Worm (Caenorhabditis elegans): ENCODE measurements around the gene cat-4.
A peak's percentile ranks its signal among the peaks of the same experiment; 100 is the strongest.

Gene cat-4

DNA sequence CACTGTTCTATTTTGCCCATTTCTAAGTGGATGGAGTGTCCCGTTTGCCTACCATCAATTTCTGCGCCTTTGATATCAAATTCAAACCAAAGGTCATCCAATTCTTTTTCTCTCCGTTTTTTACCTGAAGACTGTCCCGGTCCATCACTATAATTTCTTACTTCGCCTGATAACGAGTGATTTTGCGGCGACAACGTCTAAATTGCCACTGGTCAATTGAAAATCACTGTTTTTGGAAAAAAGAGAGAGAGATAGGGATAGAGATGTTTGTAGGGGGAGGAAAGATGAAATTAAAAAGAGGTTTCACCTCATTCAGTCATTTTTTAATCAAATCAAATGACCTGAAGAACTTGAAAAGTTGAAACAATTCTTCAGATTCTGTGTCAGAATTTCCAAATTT is 6.8 kb downstream of the cat-4 start:
- no peak for TF ChIP-seq hmg-4 (GFP tag; optimal IDR thresholded peaks at IDR 0.05)
- no peak for TF ChIP-seq F13C5.2 (tag; optimal IDR thresholded peaks at IDR 0.05)
- TF ChIP-seq scrt-1 (GFP tag; IDR thresholded peaks at IDR 0.05), result no peak
- TF ChIP-seq ama-1 (optimal IDR thresholded peaks at IDR 0.05), result no peak
- TF ChIP-seq tra-4 (tag; optimal IDR thresholded peaks at IDR 0.05), result no peak
- no peak for TF ChIP-seq hnd-1 (tag; optimal IDR thresholded peaks at IDR 0.05)
- no peak for TF ChIP-seq hmbx-1 (tag; optimal IDR thresholded peaks at IDR 0.05)
- no peak for TF ChIP-seq flt-1 (GFP tag; IDR thresholded peaks at IDR 0.05)
- TF ChIP-seq aly-1 (tag; optimal IDR thresholded peaks at IDR 0.05), result no peak
- no peak for TF ChIP-seq B0310.2 (tag; optimal IDR thresholded peaks at IDR 0.05)
- no peak for TF ChIP-seq tbx-37 (GFP tag; conservative IDR thresholded peaks at IDR 0.05)
- TF ChIP-seq sea-1 (GFP tag; conservative IDR thresholded peaks at IDR 0.05), result no peak
- TF ChIP-seq ceh-36 (tag; optimal IDR thresholded peaks at IDR 0.05), result no peak
- TF ChIP-seq pes-1 (GFP tag; IDR thresholded peaks at IDR 0.05), result no peak
- TF ChIP-seq ets-7 (tag; optimal IDR thresholded peaks at IDR 0.05), result no peak

DNA sequence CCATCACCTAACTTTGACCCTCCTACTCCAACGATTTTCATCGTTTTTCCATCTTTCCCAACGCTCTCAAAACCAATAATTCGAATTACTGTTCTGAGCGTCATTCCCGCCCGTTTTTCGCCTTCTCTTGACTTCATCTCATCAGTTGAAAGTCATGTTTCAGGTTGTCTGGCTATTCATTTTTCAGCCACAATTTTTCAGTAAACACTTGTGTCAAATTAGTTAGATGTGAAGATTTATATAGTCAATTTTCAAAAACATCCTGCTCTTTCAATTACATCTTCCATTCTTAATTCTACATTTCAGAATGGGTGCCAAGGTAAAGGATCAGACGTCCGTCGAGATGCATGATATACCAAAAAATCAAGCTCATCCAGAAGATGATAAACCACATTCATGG is 7.9 kb downstream of the cat-4 start, which contains the start of gene del-6:
del-6 (plus strand) TSS at position 301 of the 400 bp plus-strand sequence.
- TF ChIP-seq hmbx-1 (tag; optimal IDR thresholded peaks at IDR 0.05), result no peak
- no peak for TF ChIP-seq tbx-11 (GFP tag; IDR thresholded peaks at IDR 0.05)
- TF ChIP-seq ets-7 (tag; optimal IDR thresholded peaks at IDR 0.05), result no peak
- no peak for TF ChIP-seq B0310.2 (tag; optimal IDR thresholded peaks at IDR 0.05)

DNA sequence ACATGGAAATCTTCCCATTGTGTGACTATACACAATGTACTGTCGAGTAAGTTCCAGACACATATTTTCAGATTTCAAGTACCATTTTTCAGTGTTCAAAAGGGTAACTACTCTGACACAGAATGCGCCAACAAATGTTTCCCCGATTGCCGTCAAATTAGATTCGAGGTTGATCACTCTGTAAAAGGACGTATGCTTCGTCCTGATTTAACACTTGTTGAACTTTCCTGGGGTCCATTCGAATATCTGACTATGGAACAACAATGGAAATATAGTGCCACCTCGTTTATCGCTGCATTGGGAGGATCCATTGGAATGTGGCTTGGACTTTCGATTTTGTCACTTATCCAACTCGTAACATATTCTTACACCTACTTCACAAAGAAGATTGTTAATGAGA is 9.5 kb downstream of the cat-4 start:
- no peak for TF ChIP-seq hmbx-1 (tag; optimal IDR thresholded peaks at IDR 0.05)

DNA sequence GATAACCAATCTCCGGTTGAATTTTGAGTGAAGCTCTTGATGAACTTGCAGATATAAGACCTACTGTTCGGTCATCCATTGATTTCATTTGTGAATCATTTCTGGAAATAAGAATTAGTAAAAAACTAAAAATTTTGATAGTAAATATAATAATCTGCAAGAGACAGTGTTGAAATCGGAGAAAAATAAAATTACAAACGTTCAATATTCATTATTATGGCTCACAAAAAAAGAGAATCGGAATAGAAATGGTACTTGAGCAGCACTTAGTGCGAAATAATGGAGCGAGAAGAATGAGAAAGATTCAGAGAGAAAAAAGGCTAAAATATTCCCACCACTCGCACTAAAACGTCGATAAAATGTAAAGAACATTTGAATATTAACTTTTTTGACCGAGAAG is 11.6 kb downstream of the cat-4 start, which contains the start of gene vps-54:
vps-54 (minus strand) TSS at position 101 of the 400 bp plus-strand sequence.
- TF ChIP-seq hmbx-1 (tag; optimal IDR thresholded peaks at IDR 0.05) (no peak), pes-1 (GFP tag; IDR thresholded peaks at IDR 0.05) (no peak), hnd-1 (tag; optimal IDR thresholded peaks at IDR 0.05) (no peak), tra-4 (tag; optimal IDR thresholded peaks at IDR 0.05) (no peak), aly-1 (tag; optimal IDR thresholded peaks at IDR 0.05) (no peak), tbx-37 (GFP tag; conservative IDR thresholded peaks at IDR 0.05) (no peak), ets-7 (tag; optimal IDR thresholded peaks at IDR 0.05) (no peak), ceh-36 (tag; optimal IDR thresholded peaks at IDR 0.05) (no peak), ama-1 (optimal IDR thresholded peaks at IDR 0.05) (no peak), hmg-4 (GFP tag; optimal IDR thresholded peaks at IDR 0.05) (no peak), sea-1 (GFP tag; conservative IDR thresholded peaks at IDR 0.05) (no peak), ceh-13 (GFP tag; optimal IDR thresholded peaks at IDR 0.05) (no peak), flt-1 (GFP tag; IDR thresholded peaks at IDR 0.05) (no peak), scrt-1 (GFP tag; IDR thresholded peaks at IDR 0.05) (no peak), B0310.2 (tag; optimal IDR thresholded peaks at IDR 0.05) (no peak), F13C5.2 (tag; optimal IDR thresholded peaks at IDR 0.05) (no peak), tbx-11 (GFP tag; IDR thresholded peaks at IDR 0.05) (no peak)

DNA sequence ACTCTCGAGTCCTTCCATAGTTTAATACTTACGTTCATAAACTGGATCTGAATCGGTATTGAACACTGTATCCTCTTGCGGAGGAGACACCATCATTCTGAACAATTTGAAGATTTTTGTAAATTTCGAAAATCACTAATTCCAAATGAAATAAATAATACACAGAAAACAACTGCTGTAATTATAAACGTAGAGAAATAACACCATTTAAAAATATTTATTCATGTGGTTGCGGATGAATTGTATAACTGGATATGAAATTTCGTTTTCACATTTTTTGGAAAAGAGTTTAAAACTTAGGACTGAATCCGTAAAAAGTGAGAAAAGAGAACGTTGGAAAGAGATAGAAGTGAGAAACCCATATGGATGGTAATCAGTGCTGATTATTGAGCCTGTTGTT is 13.5 kb downstream of the cat-4 start, which contains the start of gene mics-1:
mics-1 (minus strand) TSS at position 101 of the 400 bp plus-strand sequence.
- TF ChIP-seq B0310.2 (tag; optimal IDR thresholded peaks at IDR 0.05) (no peak), ets-7 (tag; optimal IDR thresholded peaks at IDR 0.05) (no peak), ceh-13 (GFP tag; optimal IDR thresholded peaks at IDR 0.05) (no peak), F13C5.2 (tag; optimal IDR thresholded peaks at IDR 0.05) (no peak), sea-1 (GFP tag; conservative IDR thresholded peaks at IDR 0.05) (no peak), tbx-37 (GFP tag; conservative IDR thresholded peaks at IDR 0.05) (no peak)

DNA sequence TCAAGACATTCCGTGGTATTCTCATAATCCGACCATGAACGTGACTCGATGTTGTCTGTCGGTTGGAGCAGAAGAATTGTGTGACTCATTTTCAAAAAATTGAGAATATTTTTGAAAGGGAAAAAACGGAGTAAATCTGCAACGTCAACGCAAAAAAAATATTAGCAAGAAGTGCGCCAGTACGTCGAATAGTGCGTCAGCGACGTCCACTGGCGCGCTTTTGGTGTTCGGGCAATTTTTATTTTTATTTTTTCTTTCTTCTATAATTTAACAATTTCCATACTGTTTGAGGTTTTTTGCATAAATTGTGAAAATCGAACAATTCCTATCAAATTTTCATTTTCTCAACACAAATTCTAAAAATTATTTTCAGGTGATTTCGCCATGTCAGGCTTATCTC is 14.3 kb downstream of the cat-4 start, which contains the start of the genes erh-1 and lpd-9:
erh-1 (minus strand) TSS at position 204 of the 400 bp plus-strand sequence.
lpd-9 (plus strand) TSS at position 368 of the 400 bp plus-strand sequence.
- peak; percentile 54 for TF ChIP-seq F13C5.2 (tag; optimal IDR thresholded peaks at IDR 0.05)
- no peak for TF ChIP-seq tra-4 (tag; optimal IDR thresholded peaks at IDR 0.05)
- 0 out of 2 replicates have a peak, but pooled peaks have one; percentile 31 for TF ChIP-seq tbx-37 (GFP tag; conservative IDR thresholded peaks at IDR 0.05)

ce11 chrV:10580638-10581037 is 16.0 kb downstream of the cat-4 start:
- TF ChIP-seq tra-4 (tag; optimal IDR thresholded peaks at IDR 0.05) (no peak), ceh-13 (GFP tag; optimal IDR thresholded peaks at IDR 0.05) (no peak), tbx-37 (GFP tag; conservative IDR thresholded peaks at IDR 0.05) (no peak), ama-1 (optimal IDR thresholded peaks at IDR 0.05) (no peak), ets-7 (tag; optimal IDR thresholded peaks at IDR 0.05) (no peak), pes-1 (GFP tag; IDR thresholded peaks at IDR 0.05) (no peak), F13C5.2 (tag; optimal IDR thresholded peaks at IDR 0.05) (no peak), aly-1 (tag; optimal IDR thresholded peaks at IDR 0.05) (no peak), ceh-36 (tag; optimal IDR thresholded peaks at IDR 0.05) (no peak), sea-1 (GFP tag; conservative IDR thresholded peaks at IDR 0.05) (no peak), hnd-1 (tag; optimal IDR thresholded peaks at IDR 0.05) (no peak), tbx-11 (GFP tag; IDR thresholded peaks at IDR 0.05) (no peak), hmg-4 (GFP tag; optimal IDR thresholded peaks at IDR 0.05) (no peak), hmbx-1 (tag; optimal IDR thresholded peaks at IDR 0.05) (no peak), flt-1 (GFP tag; IDR thresholded peaks at IDR 0.05) (no peak), B0310.2 (tag; optimal IDR thresholded peaks at IDR 0.05) (no peak), scrt-1 (GFP tag; IDR thresholded peaks at IDR 0.05) (no peak)

ce11 chrV:10581837-10582300 is 17.2 kb downstream of the cat-4 start, which contains the start of gene T21C9.6:
TSS of gene T21C9.6 (plus strand) at chrV:10581887.
- TF ChIP-seq sea-1 (GFP tag; conservative IDR thresholded peaks at IDR 0.05) (no peak), hmg-4 (GFP tag; optimal IDR thresholded peaks at IDR 0.05) (no peak), tra-4 (tag; optimal IDR thresholded peaks at IDR 0.05) (no peak), pes-1 (GFP tag; IDR thresholded peaks at IDR 0.05) (no peak)

Measured in whole organism, early embryonic.